Worm (Caenorhabditis elegans): Measurements from ENCODE around the gene F26G5.1.

ce11 chrV:4929842-4930241 lies 45.4 kb upstream of the F26G5.1 start, which contains the start of gene str-205:
- TF ChIP-seq pha-4 (tag; optimal IDR thresholded peaks at IDR 0.05) (no peak), ceh-83 (GFP tag; optimal IDR thresholded peaks at IDR 0.05) (no peak), ces-1 (GFP tag; optimal IDR thresholded peaks at IDR 0.05) (no peak), nhr-237 (tag; optimal IDR thresholded peaks at IDR 0.05) (no peak), nhr-76 (tag; optimal IDR thresholded peaks at IDR 0.05) (no peak), unc-62 (GFP tag; optimal IDR thresholded peaks at IDR 0.05) (no peak), sptf-1 (tag; optimal IDR thresholded peaks at IDR 0.05) (no peak), unc-39 (tag; optimal IDR thresholded peaks at IDR 0.05) (no peak), blmp-1 (tag; optimal IDR thresholded peaks at IDR 0.05) (no peak)
